Worm (Caenorhabditis elegans) whole organism, early embryonic: Measurements from ENCODE around the gene T19D12.6.
"Not testable (repeated sequence)": the region's sequence is repeated elsewhere in the genome, so short reads cannot be mapped to it uniquely, and the experiment has no call there.

ENCODE experiments used
- B0310.2 ChIP-seq: sonication (generic microtip); optimal IDR thresholded peaks from 2 replicates; lab custom pipeline; 2016; ENCODE audit warnings: mild to moderate bottlenecking, missing genetic modification characterization, missing compliant biosample characterization
- F13C5.2 ChIP-seq: sonication (generic microtip); optimal IDR thresholded peaks from 2 replicates; lab custom pipeline; 2017; ENCODE audit warnings: mild to moderate bottlenecking, missing genetic modification characterization, inconsistent platforms, missing compliant biosample characterization
- aly-1 ChIP-seq: sonication (generic microtip); optimal IDR thresholded peaks from 2 replicates; lab custom pipeline; 2016; ENCODE audit warnings: missing genetic modification characterization, missing compliant biosample characterization
- ama-1 ChIP-seq: fragments of 150-350 bp; optimal IDR thresholded peaks from 2 replicates; lab custom pipeline; 2014
- ceh-13 ChIP-seq: fragments of 200-800 bp; sonication (Bioruptor generic); optimal IDR thresholded peaks from 2 replicates; lab custom pipeline; 2018; ENCODE audit warnings: mild to moderate bottlenecking, missing genetic modification characterization, missing compliant biosample characterization
- ceh-36 ChIP-seq: sonication (generic microtip); optimal IDR thresholded peaks from 2 replicates; lab custom pipeline; 2016; ENCODE audit warnings: missing genetic modification characterization, inconsistent platforms, missing compliant biosample characterization
- ets-7 ChIP-seq: sonication (generic microtip); optimal IDR thresholded peaks from 2 replicates; lab custom pipeline; 2016; ENCODE audit warnings: missing genotype, missing genetic modification characterization, missing compliant biosample characterization
- flt-1 ChIP-seq: fragments of 200-800 bp; sonication (Bioruptor generic); IDR thresholded peaks from 2 replicates; pipeline ENCODE4 v1.3.6; 2022; ENCODE audit warnings: missing genetic modification characterization, missing compliant biosample characterization
- hmbx-1 ChIP-seq: sonication (generic microtip); optimal IDR thresholded peaks from 2 replicates; lab custom pipeline; 2016; ENCODE audit warnings: mild to moderate bottlenecking, missing genetic modification characterization, missing compliant biosample characterization
- hmg-4 ChIP-seq: fragments of 200-800 bp; sonication (Bioruptor generic); optimal IDR thresholded peaks from 2 replicates; lab custom pipeline; 2018; ENCODE audit warnings: mild to moderate bottlenecking, missing genetic modification characterization, missing compliant biosample characterization
- hnd-1 ChIP-seq: sonication (generic microtip); optimal IDR thresholded peaks from 2 replicates; lab custom pipeline; 2016; ENCODE audit warnings: missing genetic modification characterization, missing compliant biosample characterization
- pes-1 ChIP-seq: fragments of 200-800 bp; sonication (Bioruptor generic); IDR thresholded peaks from 2 replicates; pipeline ENCODE4 v1.3.6; 2022; ENCODE audit warnings: missing genetic modification reagents, missing genetic modification characterization, missing compliant biosample characterization
- scrt-1 ChIP-seq: fragments of 200-800 bp; sonication (Bioruptor generic); IDR thresholded peaks from 2 replicates; pipeline ENCODE4 v1.3.6; 2022; ENCODE audit warnings: missing genetic modification characterization, missing compliant biosample characterization
- sea-1 ChIP-seq: fragments of 200-800 bp; sonication (Bioruptor generic); conservative IDR thresholded peaks from 2 replicates; pipeline ENCODE4 v1.3.6; 2022; ENCODE audit warnings: missing genetic modification characterization, missing compliant biosample characterization
- tbx-11 ChIP-seq: fragments of 200-800 bp; sonication (Bioruptor generic); IDR thresholded peaks from 2 replicates; pipeline ENCODE4 v1.3.6; 2022; ENCODE audit warnings: missing genetic modification characterization, missing compliant biosample characterization
- tbx-37 ChIP-seq: fragments of 200-800 bp; sonication (Bioruptor generic); conservative IDR thresholded peaks from 2 replicates; pipeline ENCODE4 v1.3.6; 2022; ENCODE audit warnings: missing genetic modification reagents, missing genetic modification characterization, missing compliant biosample characterization
- tra-4 ChIP-seq: sonication (generic microtip); optimal IDR thresholded peaks from 2 replicates; lab custom pipeline; 2017; ENCODE audit warnings: missing genetic modification characterization, missing compliant biosample characterization

T19D12.6 gene

DNA sequence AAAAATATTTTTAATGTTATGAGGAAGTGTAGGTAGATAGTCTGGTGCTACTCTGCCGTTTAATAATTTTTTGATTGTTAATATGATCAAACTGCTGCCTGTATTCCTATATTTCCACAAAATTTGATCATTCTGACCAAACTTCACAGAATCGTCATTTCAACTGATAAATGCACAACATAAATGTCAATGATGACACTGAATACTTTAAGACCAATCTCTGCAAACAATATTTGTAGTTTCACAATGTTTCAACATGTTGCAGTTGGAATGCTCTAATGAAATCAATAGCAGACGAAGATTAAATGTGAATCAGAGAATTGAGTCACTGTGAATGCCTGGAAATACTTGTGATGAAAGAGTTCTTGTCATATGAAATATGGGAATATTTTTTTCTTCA lies 13.1 kb downstream of the T19D12.6 start:
- TF ChIP-seq ets-7 (no peak), tra-4 (tag; lab: Kevin White, UChicago) (no peak), F13C5.2 (tag; lab: Kevin White, UChicago) (no peak), ama-1 (lab: Kevin White, UChicago) (no peak), hmbx-1 (no peak), flt-1 (GFP tag; lab: Robert Waterston, UW) (no peak), sea-1 (GFP tag; lab: Robert Waterston, UW) (no peak), B0310.2 (no peak), hmg-4 (no peak), hnd-1 (tag; lab: Kevin White, UChicago) (no peak), aly-1 (tag; lab: Kevin White, UChicago) (no peak), scrt-1 (GFP tag; lab: Robert Waterston, UW) (no peak), tbx-37 (GFP tag; lab: Robert Waterston, UW) (no peak), ceh-36 (tag; lab: Kevin White, UChicago) (no peak), pes-1 (GFP tag; lab: Robert Waterston, UW) (no peak)

DNA sequence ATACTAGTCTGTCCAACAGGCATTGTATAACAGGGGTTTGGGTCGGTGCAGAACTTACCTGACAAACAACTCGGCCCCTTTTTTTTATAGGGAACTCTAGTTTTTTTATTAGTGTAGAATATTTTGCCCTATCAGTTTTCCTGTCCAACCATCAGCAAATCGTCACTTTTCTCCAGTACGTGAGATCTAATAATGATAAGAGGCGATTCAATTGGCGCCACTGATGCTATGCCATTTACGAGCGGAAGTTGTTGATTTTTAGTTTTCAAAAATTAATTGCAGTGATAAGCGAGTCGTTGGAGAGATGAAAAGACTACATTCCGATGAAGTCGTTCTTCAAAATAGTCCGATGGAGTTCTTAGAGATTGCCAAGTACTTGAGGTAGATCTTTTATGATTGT lies 14.5 kb downstream of the T19D12.6 start:
- TF ChIP-seq F13C5.2 (tag; lab: Kevin White, UChicago) = no peak
- TF ChIP-seq hmg-4 = no peak
- TF ChIP-seq tbx-37 (GFP tag; lab: Robert Waterston, UW) = no peak
- no peak for TF ChIP-seq hmbx-1

DNA sequence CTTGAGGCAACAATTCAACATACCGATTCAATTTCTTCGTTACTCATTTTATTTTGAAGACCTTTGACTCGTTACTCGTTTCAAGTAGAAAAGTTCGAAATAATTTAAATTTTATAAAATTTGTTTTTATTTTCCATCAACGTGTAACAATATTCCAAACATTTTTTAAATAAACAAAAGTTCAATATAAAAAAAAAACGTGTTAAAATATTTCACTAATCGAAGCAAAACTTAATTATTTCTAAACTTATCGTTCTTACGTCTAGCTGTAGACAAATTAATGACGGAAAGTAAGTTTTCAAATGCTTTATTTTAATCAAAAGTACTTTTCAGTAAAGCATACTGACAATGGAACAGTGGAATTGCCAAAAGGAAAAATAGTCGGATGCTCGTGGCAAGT lies 15.7 kb downstream of the T19D12.6 start, which contains the start of the genes F54H5.5 and F54H5.2:
Gene F54H5.5, minus strand, starts transcription at position 101 of the 400 bp plus-strand sequence.
Gene F54H5.2, plus strand, starts transcription at position 303 of the 400 bp plus-strand sequence.
- TF ChIP-seq flt-1, tbx-37, sea-1 (GFP tag; lab: Robert Waterston, UW): not testable (repeated sequence)

DNA sequence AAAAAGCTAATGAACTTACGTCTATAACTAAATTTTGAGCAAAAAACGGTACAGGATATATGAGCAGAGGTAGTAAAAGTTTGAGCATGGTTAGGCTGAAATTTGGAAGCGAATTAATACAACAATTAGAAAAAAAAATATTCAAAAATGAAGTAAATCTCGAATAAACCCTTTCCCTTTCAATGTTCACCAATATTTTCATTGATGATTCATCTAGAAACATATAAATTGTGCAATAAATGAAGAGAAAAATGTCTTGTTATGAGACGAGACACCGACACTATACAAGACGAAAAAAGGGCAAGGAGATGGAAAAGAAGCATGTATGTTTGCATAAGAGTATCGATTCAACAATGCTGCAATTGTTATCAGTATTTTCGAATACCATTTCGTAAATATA lies 17.6 kb downstream of the T19D12.6 start, which contains the start of gene F54H5.14:
Gene F54H5.14, minus strand, starts transcription at position 101 of the 400 bp plus-strand sequence.
- TF ChIP-seq ceh-13 (GFP tag; lab: Kevin White, UChicago) (no peak), ets-7 (no peak), tbx-11 (GFP tag; lab: Robert Waterston, UW) (no peak), hnd-1 (tag; lab: Kevin White, UChicago) (no peak), aly-1 (tag; lab: Kevin White, UChicago) (no peak), tbx-37 (GFP tag; lab: Robert Waterston, UW) (no peak), tra-4 (tag; lab: Kevin White, UChicago) (no peak), flt-1 (GFP tag; lab: Robert Waterston, UW) (no peak), F13C5.2 (tag; lab: Kevin White, UChicago) (no peak), B0310.2 (no peak), scrt-1 (GFP tag; lab: Robert Waterston, UW) (no peak), sea-1 (GFP tag; lab: Robert Waterston, UW) (no peak), ama-1 (lab: Kevin White, UChicago) (no peak), pes-1 (GFP tag; lab: Robert Waterston, UW) (no peak), hmg-4 (no peak)

DNA sequence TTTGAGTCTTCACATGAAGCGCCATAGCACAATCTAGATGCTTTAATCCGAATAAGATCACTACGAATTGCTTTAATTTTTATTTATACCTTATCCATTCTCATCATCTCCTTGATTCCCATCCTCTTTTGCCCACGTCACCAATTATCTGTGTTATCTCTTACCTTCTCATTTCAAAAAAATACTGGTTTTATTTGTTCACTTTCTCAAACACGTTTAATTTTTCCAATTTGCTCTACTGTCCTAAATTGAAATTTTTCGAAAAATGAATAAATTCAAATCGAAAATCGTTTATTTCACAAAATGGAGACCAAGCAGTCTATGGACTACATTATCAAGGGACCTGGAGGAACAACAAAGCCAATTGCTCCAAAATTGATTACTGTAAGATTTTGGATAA lies 21.0 kb downstream of the T19D12.6 start, which contains the start of gene F54H5.3:
Gene F54H5.3, plus strand, starts transcription at position 301 of the 400 bp plus-strand sequence.
- TF ChIP-seq flt-1 (GFP tag; lab: Robert Waterston, UW) (no peak), pes-1 (GFP tag; lab: Robert Waterston, UW) (no peak), tbx-11 (GFP tag; lab: Robert Waterston, UW) (no peak), tra-4 (tag; lab: Kevin White, UChicago) (no peak), tbx-37 (GFP tag; lab: Robert Waterston, UW) (no peak), hmg-4 (no peak), hnd-1 (tag; lab: Kevin White, UChicago) (no peak), aly-1 (tag; lab: Kevin White, UChicago) (no peak)

DNA sequence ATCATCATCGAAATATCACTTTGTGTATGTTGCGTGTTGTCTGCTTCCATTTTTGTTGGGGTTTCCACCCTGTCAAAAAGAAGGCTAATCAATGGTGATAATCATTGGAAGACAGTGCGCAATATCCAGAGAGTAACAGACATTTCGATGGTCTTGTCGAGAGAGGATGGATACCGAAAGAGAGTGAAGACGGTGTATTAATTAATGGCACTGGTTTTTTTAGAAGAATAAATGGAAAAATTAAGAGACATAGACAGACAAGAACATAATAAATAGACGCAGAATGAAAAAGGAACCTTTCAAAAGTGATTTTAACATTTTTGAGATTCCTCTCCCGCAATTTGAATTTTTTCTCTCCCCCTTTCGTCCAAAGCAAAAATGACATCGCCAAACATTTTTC lies 23.9 kb downstream of the T19D12.6 start:
- TF ChIP-seq ceh-36 (tag; lab: Kevin White, UChicago) (no peak), scrt-1 (GFP tag; lab: Robert Waterston, UW) (no peak), hnd-1 (tag; lab: Kevin White, UChicago) (no peak), tbx-37 (GFP tag; lab: Robert Waterston, UW) (no peak), sea-1 (GFP tag; lab: Robert Waterston, UW) (no peak), tbx-11 (GFP tag; lab: Robert Waterston, UW) (no peak), ama-1 (lab: Kevin White, UChicago) (no peak), F13C5.2 (tag; lab: Kevin White, UChicago) (no peak), flt-1 (GFP tag; lab: Robert Waterston, UW) (no peak), aly-1 (tag; lab: Kevin White, UChicago) (no peak), B0310.2 (no peak), ets-7 (no peak), pes-1 (GFP tag; lab: Robert Waterston, UW) (no peak), hmbx-1 (no peak), tra-4 (tag; lab: Kevin White, UChicago) (no peak), hmg-4 (no peak), ceh-13 (GFP tag; lab: Kevin White, UChicago) (no peak)

DNA sequence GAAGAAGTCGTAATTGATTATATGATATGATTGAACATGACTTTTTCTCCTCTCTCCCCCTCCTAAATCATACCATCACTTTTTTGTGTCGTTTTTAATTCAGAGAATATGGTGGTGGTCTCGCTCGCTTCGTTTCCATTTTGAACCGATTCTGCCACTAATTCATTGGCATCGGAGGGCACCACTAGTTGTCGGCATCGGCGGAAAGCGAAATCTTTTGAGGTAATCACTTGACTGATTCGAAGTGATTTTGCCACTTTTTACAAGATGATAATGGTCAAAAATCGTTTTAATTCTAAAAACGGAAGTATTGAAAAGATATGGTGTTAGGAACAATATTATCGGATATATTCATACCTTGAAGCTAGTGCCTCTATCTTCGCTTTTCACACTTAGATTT lies 26.1 kb downstream of the T19D12.6 start, which contains the start of gene klf-3:
Gene klf-3, plus strand, starts transcription at position 109 of the 400 bp plus-strand sequence.
- no peak for TF ChIP-seq tbx-37 (GFP tag; lab: Robert Waterston, UW)
- no peak for TF ChIP-seq ama-1 (lab: Kevin White, UChicago)
- TF ChIP-seq hnd-1 (tag; lab: Kevin White, UChicago) = no peak
- no peak for TF ChIP-seq pes-1 (GFP tag; lab: Robert Waterston, UW)
- no peak for TF ChIP-seq ets-7
- TF ChIP-seq aly-1 (tag; lab: Kevin White, UChicago) = no peak
- TF ChIP-seq ceh-36 (tag; lab: Kevin White, UChicago) = no peak
- no peak for TF ChIP-seq F13C5.2 (tag; lab: Kevin White, UChicago)
- TF ChIP-seq sea-1 (GFP tag; lab: Robert Waterston, UW) = no peak
- TF ChIP-seq scrt-1 (GFP tag; lab: Robert Waterston, UW) = no peak
- no peak for TF ChIP-seq hmg-4
- no peak for TF ChIP-seq flt-1 (GFP tag; lab: Robert Waterston, UW)
- no peak for TF ChIP-seq hmbx-1
- TF ChIP-seq tbx-11 (GFP tag; lab: Robert Waterston, UW) = no peak
- TF ChIP-seq B0310.2 = no peak
- TF ChIP-seq tra-4 (tag; lab: Kevin White, UChicago) = no peak
